Worm (Caenorhabditis elegans): Measurements from ENCODE around the gene Y44A6D.6.

Gene Y44A6D.6

ce11 chrV:20813646-20814045, 6.5 kb downstream of the Y44A6D.6 start:
- TF ChIP-seq C06A6.2 (GFP tag; conservative IDR thresholded peaks at IDR 0.05), result no peak
- no peak for TF ChIP-seq dpff-1 (tag; optimal IDR thresholded peaks at IDR 0.05)
- TF ChIP-seq lin-40 (tag; optimal IDR thresholded peaks at IDR 0.05), result no peak
- no peak for TF ChIP-seq F57C9.4 (tag; optimal IDR thresholded peaks at IDR 0.05)
- TF ChIP-seq ZK185.1 (tag; optimal IDR thresholded peaks at IDR 0.05; ENCODE audit: poor library complexity, severe bottlenecking), result no peak
- no peak for TF ChIP-seq hsf-1 (GFP tag; IDR thresholded peaks at IDR 0.05)
- TF ChIP-seq hlh-12 (tag; optimal IDR thresholded peaks at IDR 0.05), result no peak
- TF ChIP-seq aptf-3 (GFP tag; IDR thresholded peaks at IDR 0.05), result no peak
- no peak for TF ChIP-seq akir-1 (GFP tag; optimal IDR thresholded peaks at IDR 0.05)
- no peak for TF ChIP-seq hlh-26 (GFP tag; conservative IDR thresholded peaks at IDR 0.05)
- no peak for TF ChIP-seq chd-7 (tag; optimal IDR thresholded peaks at IDR 0.05)
- no peak for TF ChIP-seq madf-10 (tag; optimal IDR thresholded peaks at IDR 0.05)
- TF ChIP-seq egl-18 (GFP tag; IDR thresholded peaks at IDR 0.05), result no peak
- no peak for TF ChIP-seq F22D6.2 (tag; optimal IDR thresholded peaks at IDR 0.05)
- no peak for TF ChIP-seq nhr-90 (tag; optimal IDR thresholded peaks at IDR 0.05)

- no peak for TF ChIP-seq F57A8.1 (GFP tag; optimal IDR thresholded peaks at IDR 0.05)
Measured at ce11 chrV:20814424-20814823, 7.3 kb downstream of the Y44A6D.6 start, which contains the start of gene Y44A6D.7. Gene Y44A6D.7, plus strand, starts transcription at chrV:20814724.

DNA sequence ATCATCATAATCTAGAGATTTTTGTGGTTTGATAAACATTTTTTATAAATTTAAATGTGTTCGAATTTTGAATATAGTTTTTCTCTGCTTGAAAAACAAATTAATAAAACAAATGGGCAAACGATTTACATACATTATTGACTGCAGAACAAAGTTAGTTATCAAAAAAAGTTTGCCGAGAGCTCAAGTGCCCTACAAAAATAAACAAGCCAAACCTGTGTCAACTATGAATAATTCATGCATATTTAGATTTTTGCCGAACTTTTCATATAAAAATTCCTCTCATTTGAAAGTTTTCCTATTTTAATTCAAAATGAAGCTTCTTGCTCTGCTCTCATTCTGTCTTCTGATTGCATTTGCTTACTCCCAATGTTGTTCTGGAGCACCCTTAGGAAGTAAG, 8.7 kb downstream of the Y44A6D.6 start, which contains the start of gene sshk-1:
TSS of gene sshk-1 (plus strand) at position 301 of the 400 bp plus-strand sequence.
- TF ChIP-seq athp-1 (tag; optimal IDR thresholded peaks at IDR 0.05) (no peak), nhr-120 (GFP tag; IDR thresholded peaks at IDR 0.05) (no peak), egl-44 (GFP tag; IDR thresholded peaks at IDR 0.05) (no peak)

DNA sequence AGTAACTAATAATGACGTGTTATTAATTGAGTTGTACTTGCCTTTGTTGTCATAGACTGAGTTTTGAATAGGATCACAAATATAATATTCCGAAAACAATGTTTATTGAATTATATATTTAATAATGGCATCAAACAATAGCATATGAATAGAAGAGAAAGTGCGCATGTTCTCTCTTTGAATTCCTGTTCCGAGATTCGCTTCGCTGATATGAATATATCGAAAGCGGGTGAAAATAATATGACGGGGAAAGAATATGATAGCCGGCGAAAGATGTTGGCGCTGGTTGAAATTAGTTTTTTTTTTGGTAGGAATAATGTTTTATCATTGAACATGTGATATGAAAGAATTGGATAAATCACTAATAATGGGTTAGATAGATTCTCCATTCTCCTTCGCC, 12.9 kb downstream of the Y44A6D.6 start, which contains the start of gene T03D8.6:
TSS of gene T03D8.6 (minus strand) at position 298 of the 400 bp plus-strand sequence.
- no peak for TF ChIP-seq snpc-3.4 (tag; optimal IDR thresholded peaks at IDR 0.05)
- TF ChIP-seq B0336.3 (GFP tag; IDR thresholded peaks at IDR 0.05), result no peak
- TF ChIP-seq Y53G8AR.9 (GFP tag; conservative IDR thresholded peaks at IDR 0.05), result no peak

ce11 chrV:20824962-20825609, 17.9 kb downstream of the Y44A6D.6 start, which contains the start of the genes gcy-22 and grl-14:
Gene gcy-22, minus strand, starts transcription at chrV:20825062.
Gene grl-14, plus strand, starts transcription at chrV:20825559.
- TF ChIP-seq nhr-80 (tag; optimal IDR thresholded peaks at IDR 0.05) (no peak), F55B11.4 (tag; optimal IDR thresholded peaks at IDR 0.05; ENCODE audit: borderline replicate concordance, insufficient read depth) (no peak), C17E4.6 (GFP tag; IDR thresholded peaks at IDR 0.05) (no peak), F37B4.10 (GFP tag; IDR thresholded peaks at IDR 0.05) (no peak), somi-1 (GFP tag; optimal IDR thresholded peaks at IDR 0.05) (no peak), ekl-4 (GFP tag; IDR thresholded peaks at IDR 0.05) (no peak)

DNA sequence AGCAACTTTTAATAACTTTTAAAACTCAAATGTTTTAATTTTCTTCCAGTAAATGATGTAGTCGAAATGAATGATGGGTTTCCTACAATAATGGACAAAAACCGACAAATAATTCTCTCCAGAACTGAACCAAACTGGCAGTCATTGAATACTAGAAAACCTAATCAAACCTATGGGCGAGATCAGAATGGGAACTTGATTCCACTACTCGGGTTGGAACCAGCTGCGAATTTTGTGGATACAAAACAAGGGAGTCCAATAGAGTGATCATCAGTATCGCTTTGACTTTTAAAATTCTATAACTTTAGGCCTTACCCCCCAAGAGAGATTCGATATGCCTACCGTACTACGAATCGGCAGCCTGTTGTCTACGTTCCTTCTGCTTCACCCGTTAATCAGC, 19.5 kb downstream of the Y44A6D.6 start:
- TF ChIP-seq ceh-40 (GFP tag; IDR thresholded peaks at IDR 0.05) (no peak), F23B12.7 (tag; optimal IDR thresholded peaks at IDR 0.05; ENCODE audit: insufficient read depth) (no peak)

Data from whole organism, young adult.